Fruit fly (Drosophila melanogaster): ENCODE results near the gene Send2.

Send2 gene

DNA sequence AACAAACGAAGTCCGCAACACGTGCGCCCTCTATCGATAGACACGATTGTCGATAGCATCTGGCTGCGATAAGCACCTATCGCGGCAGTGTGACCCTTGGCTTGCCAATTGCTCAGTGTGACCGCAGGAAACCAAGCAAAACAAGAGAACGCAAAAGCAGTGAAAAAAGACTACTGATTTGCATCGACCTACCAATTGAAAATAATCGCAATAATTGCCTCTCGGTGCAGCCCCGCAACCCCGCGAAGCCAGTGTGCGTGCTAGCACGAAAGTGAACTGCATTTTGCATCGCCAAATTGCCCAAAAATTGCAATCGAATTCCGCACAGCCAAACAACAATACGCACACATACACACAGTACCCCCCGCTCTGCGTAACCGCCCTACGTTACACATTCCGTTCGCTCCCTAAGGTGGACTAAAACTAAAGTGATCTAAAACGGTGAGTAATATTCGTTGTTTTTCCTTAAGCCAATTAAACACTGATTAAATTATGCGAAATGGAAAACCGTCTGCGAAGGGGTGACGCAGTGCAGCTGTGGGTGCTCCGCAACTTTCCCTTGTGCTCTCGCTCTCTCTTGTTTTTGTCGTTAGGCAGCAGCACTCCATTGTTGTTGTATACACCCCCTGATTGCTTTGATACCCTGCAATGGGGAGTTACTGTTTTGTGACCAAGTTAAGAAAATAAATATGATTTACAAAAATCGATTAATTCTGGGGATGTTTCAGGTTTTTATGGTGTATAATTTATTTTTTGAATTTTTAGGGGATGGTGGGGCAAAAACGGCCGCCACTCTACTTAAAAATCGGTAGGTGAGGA is 8.8 kb upstream of the Send2 start, which contains the start of gene Rab14:
TSS of gene Rab14 (plus strand) at position 113 of the 819 bp plus-strand sequence.
- TF ChIP-seq pan (optimal IDR thresholded peaks at IDR 0.05), result peak; percentile 25
- no peak for TF ChIP-seq CG8478 (optimal IDR thresholded peaks at IDR 0.05)

DNA sequence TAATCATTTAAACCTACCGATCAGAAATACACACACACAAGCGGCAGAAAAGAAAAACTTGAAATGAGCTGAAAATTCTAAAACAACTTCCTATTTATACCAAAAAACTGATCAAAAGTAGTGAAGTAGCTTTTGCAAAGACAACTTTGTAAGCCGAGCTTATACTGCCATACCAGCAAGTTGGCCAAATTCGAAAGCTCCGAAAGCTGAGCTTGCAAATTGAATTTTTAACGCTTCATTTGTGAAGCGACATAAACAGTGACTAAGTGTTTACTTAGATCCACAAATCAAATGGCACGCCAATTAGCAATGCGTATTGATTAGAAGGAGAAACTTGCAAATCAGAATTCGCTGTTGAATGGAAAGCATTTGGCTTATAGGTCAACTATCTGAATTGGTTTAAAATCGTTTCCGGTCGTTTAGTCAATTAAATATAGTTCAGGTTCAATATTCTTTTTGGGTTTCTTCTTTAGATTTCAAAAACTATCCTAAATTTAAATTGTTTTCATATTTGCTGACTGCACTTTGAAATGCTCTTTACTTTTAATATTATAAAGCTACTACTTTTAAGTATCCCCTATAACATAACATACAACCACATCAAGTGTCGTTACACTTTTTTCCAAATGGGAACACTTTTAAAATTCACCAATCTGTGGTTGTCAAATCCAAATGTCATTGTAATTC is 5.1 kb upstream of the Send2 start, which contains the start of gene CG43052:
TSS of gene CG43052 (plus strand) at position 637 of the 687 bp plus-strand sequence.
- TF ChIP-seq CG8478 (optimal IDR thresholded peaks at IDR 0.05) (no peak), EcR (GFP tag; optimal IDR thresholded peaks at IDR 0.05) (no peak), Dll (optimal IDR thresholded peaks at IDR 0.05) (no peak), psq (optimal IDR thresholded peaks at IDR 0.05) (no peak), pan (optimal IDR thresholded peaks at IDR 0.05) (no peak), usp (GFP tag; optimal IDR thresholded peaks at IDR 0.05) (no peak)

DNA sequence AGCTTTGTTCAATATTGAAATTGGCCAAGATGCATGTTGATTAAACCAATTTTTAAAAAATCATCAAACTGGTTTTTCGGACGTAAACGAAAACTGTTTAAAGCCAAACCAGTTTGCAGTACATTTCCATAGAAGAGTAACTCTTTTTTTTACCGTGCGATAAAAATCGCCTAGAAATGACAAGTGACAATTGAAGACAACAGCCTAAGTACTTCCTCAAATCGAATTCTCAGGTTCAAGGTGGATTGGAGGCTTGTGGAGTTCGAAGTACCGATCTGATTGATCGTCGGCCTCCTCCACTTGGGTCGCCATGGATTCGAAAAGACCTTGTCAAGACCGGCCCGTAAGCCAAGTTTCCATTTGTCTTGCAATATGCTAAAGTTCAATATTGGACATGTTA is 4.1 kb upstream of the Send2 start:
- TF ChIP-seq CG8478 (optimal IDR thresholded peaks at IDR 0.05) (no peak), pan (optimal IDR thresholded peaks at IDR 0.05) (no peak), EcR (GFP tag; optimal IDR thresholded peaks at IDR 0.05) (no peak), Dll (optimal IDR thresholded peaks at IDR 0.05) (no peak), psq (optimal IDR thresholded peaks at IDR 0.05) (no peak), usp (GFP tag; optimal IDR thresholded peaks at IDR 0.05) (no peak)

DNA sequence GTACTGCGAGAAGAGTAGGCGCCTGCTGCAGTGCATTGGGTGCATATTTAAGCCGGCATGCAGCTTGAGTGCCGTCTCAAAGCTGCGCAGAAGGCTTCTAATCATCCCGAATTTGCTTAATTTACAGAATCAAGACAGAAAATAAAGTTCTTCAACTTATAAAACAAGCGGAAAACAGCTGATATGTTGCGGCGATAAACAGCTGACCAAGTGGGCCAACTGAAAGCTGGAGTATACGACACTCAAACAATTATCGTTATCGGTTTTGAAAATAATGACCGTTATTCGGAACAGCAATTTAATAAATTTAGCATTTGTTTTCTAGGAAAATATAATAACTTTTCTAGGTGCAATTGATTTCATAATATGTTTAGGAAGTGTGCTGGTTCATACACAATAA is 2.1 kb upstream of the Send2 start, which contains the start of gene mTTF:
TSS of gene mTTF (minus strand) at position 189 of the 400 bp plus-strand sequence.
- TF ChIP-seq psq (optimal IDR thresholded peaks at IDR 0.05) (no peak), Dll (optimal IDR thresholded peaks at IDR 0.05) (no peak), EcR (GFP tag; optimal IDR thresholded peaks at IDR 0.05) (no peak), pan (optimal IDR thresholded peaks at IDR 0.05) (no peak), CG8478 (optimal IDR thresholded peaks at IDR 0.05) (no peak), usp (GFP tag; optimal IDR thresholded peaks at IDR 0.05) (no peak)

DNA sequence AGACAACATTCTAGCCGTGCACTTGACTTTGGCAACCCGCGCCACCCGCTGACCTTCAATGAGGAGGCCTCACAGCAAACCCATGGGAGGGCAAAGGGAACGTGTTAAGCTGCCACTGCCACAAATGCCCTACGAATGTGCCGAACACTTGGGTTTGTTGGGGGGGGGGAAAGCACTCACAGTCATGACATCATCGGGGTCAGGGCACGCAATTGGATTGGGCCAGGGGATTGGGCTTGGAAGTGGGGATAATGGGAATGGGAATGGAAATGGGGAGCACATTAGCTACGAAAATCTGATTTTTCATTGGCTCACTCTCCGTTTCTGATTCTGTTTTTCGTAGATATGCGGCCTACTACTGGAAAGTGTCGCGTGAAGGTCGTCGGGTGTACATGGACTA is 5.5 kb downstream of the Send2 start:
- TF ChIP-seq CG8478 (optimal IDR thresholded peaks at IDR 0.05) (no peak), pan (optimal IDR thresholded peaks at IDR 0.05) (no peak), Dll (optimal IDR thresholded peaks at IDR 0.05) (no peak), EcR (GFP tag; optimal IDR thresholded peaks at IDR 0.05) (no peak), usp (GFP tag; optimal IDR thresholded peaks at IDR 0.05) (no peak), psq (optimal IDR thresholded peaks at IDR 0.05) (no peak)

DNA sequence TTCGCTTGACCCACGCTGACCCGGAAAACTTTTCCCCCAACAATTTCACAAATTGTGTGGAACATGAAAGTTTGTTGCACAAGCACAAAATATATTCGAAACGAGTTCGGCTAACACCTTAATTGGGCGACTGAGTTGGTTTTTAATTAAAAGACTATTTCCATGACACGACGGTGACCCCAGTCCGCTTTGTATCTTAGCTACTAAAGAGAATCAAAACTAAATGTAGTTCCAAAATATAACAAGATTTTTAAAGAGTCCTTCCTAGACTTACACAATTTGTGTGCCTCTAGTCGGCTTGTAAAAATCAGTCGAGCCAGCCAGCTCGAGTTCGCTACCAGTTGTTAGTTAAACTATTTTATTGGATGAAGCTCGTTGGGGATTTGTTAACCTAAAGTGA is 8.5 kb downstream of the Send2 start, which contains the start of gene CG15286:
TSS of gene CG15286 (plus strand) at position 301 of the 400 bp plus-strand sequence.
- TF ChIP-seq CG8478 (optimal IDR thresholded peaks at IDR 0.05) (no peak), Dll (optimal IDR thresholded peaks at IDR 0.05) (no peak), pan (optimal IDR thresholded peaks at IDR 0.05) (no peak), psq (optimal IDR thresholded peaks at IDR 0.05) (no peak), EcR (GFP tag; optimal IDR thresholded peaks at IDR 0.05) (no peak), usp (GFP tag; optimal IDR thresholded peaks at IDR 0.05) (no peak)

DNA sequence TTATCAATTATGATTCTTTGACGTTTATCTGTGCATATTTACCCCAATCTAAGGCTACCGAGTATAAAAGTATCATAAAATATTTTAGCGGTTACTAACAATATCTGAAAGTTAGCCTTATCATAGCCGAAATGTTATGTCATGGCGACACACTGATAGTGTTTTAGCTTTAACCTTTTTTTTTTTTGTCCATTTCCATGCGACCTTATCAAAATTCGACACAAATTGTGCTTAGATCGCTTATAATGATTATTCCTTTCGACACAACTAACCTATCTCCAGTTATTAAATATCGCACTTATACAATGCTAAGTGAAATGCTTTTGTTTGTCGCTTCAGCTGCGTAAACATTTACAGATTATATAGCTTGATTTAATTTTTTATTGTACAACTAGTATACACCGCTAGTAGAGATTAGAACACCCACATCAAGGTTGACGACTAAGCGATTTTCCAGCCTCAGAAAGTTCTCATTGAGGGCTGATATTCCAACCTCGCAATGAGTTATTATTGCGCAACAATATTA is 10.1 kb downstream of the Send2 start:
- no peak for TF ChIP-seq CG8478 (optimal IDR thresholded peaks at IDR 0.05)
- TF ChIP-seq psq (optimal IDR thresholded peaks at IDR 0.05), result no peak
- no peak for TF ChIP-seq usp (GFP tag; optimal IDR thresholded peaks at IDR 0.05)
- TF ChIP-seq pan (optimal IDR thresholded peaks at IDR 0.05), result no peak
- TF ChIP-seq Dll (optimal IDR thresholded peaks at IDR 0.05), result no peak
- TF ChIP-seq EcR (GFP tag; optimal IDR thresholded peaks at IDR 0.05), result no peak

DNA sequence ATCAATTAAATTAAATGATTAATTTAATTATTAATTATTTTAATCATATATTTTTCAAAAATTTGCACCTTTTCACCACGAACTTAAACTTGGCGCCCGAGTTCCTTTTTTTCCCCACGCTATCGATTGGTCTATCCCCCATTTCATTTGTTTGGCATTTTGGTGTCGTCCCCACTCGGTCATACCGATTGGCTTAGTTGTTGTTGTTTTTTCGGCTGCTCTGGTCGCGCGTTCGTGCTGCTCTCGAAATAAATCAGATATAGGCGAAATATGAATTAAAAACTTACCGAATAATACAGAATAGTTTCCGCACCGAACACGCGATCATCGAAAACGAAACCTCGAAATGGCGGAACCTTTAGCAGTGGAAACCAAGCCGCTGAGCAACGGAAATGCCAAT is 12.5 kb downstream of the Send2 start, which contains the start of gene CG33090:
TSS of gene CG33090 (plus strand) at position 194 of the 400 bp plus-strand sequence.
- TF ChIP-seq CG8478 (optimal IDR thresholded peaks at IDR 0.05), result no peak

DNA sequence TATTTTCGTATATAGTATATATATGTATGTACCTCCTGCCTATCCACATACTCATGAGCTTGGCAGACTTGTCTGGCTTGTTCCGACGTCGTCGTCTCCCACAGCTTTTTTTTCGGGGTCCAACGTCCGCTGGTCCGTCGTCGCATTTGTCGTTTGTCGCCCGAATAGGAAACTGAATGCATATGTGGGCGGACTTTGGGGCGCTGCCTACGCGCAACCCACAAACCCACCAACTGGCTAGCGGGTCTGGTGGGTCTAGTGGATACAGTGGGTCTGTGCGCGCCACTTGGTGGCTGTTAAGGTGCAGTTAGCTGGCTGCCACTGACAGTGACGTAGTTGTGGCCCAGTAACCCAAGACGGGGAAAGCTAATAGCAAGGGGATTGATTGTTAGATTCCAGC is 27.5 kb downstream of the Send2 start:
- TF ChIP-seq Dll (optimal IDR thresholded peaks at IDR 0.05), result no peak
- no peak for TF ChIP-seq CG8478 (optimal IDR thresholded peaks at IDR 0.05)
- TF ChIP-seq usp (GFP tag; optimal IDR thresholded peaks at IDR 0.05), result no peak
- TF ChIP-seq pan (optimal IDR thresholded peaks at IDR 0.05), result no peak
- no peak for TF ChIP-seq EcR (GFP tag; optimal IDR thresholded peaks at IDR 0.05)
- TF ChIP-seq psq (optimal IDR thresholded peaks at IDR 0.05), result no peak

DNA sequence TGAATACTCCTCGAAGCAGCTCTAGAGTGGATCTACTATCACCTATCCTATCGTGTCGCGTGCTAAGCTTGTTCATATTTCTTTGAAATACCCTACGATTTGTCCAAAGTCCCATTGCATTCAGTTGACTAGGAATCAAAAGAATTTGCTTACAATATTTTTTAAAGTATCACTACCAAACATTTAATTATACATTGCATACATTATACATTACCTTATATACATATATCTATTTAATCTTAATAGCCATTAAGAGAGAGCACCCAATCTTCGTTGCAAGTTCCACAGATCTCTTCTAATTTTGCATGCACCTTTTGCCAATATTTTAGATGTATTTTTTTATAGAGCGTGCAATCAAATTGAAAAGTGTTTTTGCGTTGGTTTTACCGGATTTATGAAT is 27.9 kb downstream of the Send2 start:
- TF ChIP-seq usp (GFP tag; optimal IDR thresholded peaks at IDR 0.05) (no peak), Dll (optimal IDR thresholded peaks at IDR 0.05) (no peak), psq (optimal IDR thresholded peaks at IDR 0.05) (no peak), EcR (GFP tag; optimal IDR thresholded peaks at IDR 0.05) (no peak), pan (optimal IDR thresholded peaks at IDR 0.05) (no peak), CG8478 (optimal IDR thresholded peaks at IDR 0.05) (no peak)

DNA sequence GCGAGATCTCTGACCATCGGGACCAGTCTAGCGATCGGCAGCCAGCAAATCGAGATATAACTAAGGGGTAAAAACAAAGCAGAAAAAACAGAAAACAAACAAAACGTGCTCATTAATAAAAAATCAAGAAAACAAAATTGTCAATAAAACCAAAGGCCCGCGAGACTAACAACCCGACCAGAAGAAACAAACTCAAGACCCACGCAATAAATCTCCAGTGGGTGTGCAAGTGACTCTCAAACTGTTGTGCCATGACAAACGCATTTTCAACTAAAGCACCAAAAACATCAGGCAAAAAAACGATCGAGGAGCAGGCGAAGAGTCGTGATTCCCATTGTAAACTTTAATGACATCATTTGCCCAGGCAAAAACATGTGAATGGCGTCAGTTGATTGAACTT is 28.5 kb downstream of the Send2 start:
- TF ChIP-seq EcR (GFP tag; optimal IDR thresholded peaks at IDR 0.05) (no peak), Dll (optimal IDR thresholded peaks at IDR 0.05) (no peak), pan (optimal IDR thresholded peaks at IDR 0.05) (no peak), psq (optimal IDR thresholded peaks at IDR 0.05) (no peak), usp (GFP tag; optimal IDR thresholded peaks at IDR 0.05) (no peak), CG8478 (optimal IDR thresholded peaks at IDR 0.05) (no peak)

DNA sequence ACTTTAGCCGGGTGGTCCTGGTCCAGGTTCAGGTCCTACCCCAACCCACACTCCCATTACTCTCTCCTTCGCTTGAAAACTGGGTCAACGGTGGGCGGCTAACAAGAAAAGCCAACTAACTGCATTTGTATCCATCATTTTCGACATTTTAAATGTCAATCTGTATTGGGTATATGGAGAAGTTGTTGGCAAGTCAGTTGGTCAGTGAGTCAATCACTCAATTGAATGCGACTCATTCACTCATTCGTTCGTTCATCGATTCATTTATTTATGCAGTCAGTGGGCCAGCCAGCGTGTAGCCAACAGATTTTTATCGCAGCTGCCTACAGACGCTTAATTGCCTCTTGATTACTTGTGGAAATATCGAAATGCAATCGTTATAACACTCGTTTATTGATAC is 29.8 kb downstream of the Send2 start:
- no peak for TF ChIP-seq Dll (optimal IDR thresholded peaks at IDR 0.05)
- no peak for TF ChIP-seq EcR (GFP tag; optimal IDR thresholded peaks at IDR 0.05)
- no peak for TF ChIP-seq usp (GFP tag; optimal IDR thresholded peaks at IDR 0.05)
- no peak for TF ChIP-seq CG8478 (optimal IDR thresholded peaks at IDR 0.05)
- TF ChIP-seq pan (optimal IDR thresholded peaks at IDR 0.05), result no peak
- TF ChIP-seq psq (optimal IDR thresholded peaks at IDR 0.05), result no peak
